Worm (Caenorhabditis elegans): Measurements from ENCODE around the gene C08B6.18.

DNA sequence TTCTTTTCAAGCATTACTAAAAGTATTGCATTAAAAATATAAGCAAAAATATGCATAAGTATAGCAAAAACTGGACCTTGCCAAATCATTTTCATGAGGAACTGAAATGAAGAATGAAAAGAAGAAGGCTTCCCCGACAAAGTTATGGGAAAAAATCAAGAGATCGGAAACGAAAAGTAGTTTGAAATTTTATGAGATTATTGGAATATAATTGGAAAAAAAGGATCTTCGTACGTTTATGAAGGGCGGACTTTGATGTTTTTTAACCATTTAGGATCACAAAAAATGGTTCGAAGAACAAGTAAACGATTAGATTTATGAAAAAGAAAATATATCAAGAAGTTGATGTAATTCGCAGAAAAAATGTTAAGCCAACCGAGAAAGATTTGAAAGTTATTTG lies 13.0 kb downstream of the C08B6.18 start, which contains the start of gene srxa-18:
- TF ChIP-seq nhr-12 (tag; optimal IDR thresholded peaks at IDR 0.05) (no peak), nhr-21 (tag; optimal IDR thresholded peaks at IDR 0.05) (no peak), ceh-16 (tag; optimal IDR thresholded peaks at IDR 0.05) (no peak), nhr-11 (tag; optimal IDR thresholded peaks at IDR 0.05) (no peak), peb-1 (tag; optimal IDR thresholded peaks at IDR 0.05) (no peak), nhr-25 (tag; optimal IDR thresholded peaks at IDR 0.05) (no peak), lsy-2 (tag; optimal IDR thresholded peaks at IDR 0.05) (no peak), elt-1 (tag; optimal IDR thresholded peaks at IDR 0.05) (no peak), nhr-129 (tag; optimal IDR thresholded peaks at IDR 0.05) (no peak), ama-1 (optimal IDR thresholded peaks at IDR 0.05) (no peak), elt-3 (tag; optimal IDR thresholded peaks at IDR 0.05) (no peak), nhr-77 (tag; optimal IDR thresholded peaks at IDR 0.05) (no peak), nhr-237 (tag; optimal IDR thresholded peaks at IDR 0.05) (no peak), ceh-82 (tag; optimal IDR thresholded peaks at IDR 0.05) (no peak)

All from whole organism, L2 larva.